Fruit fly (Drosophila melanogaster) whole organism, embryonic: Measurements from ENCODE around the gene Pfas.
A peak's percentile ranks its signal among the peaks of the same experiment; 100 is the strongest.

Experiments used
- ATbp ChIP-seq: fragments of 200-800 bp; sonication (Bioruptor generic); optimal IDR thresholded peaks from 2 replicates; lab custom pipeline; 2017; ENCODE audit warnings: missing biosample characterization, mild to moderate bottlenecking, missing genetic modification characterization, missing genetic modification reagents
- CG13287 ChIP-seq: fragments of 200-800 bp; sonication (Bioruptor generic); IDR thresholded peaks from 2 replicates; pipeline ENCODE4 v1.3.6; 2022; ENCODE audit warnings: missing biosample characterization, missing genetic modification characterization; ENCODE audit not compliant: partially characterized antibody
- CG13624 ChIP-seq: fragments of 200-800 bp; sonication (Bioruptor generic); optimal IDR thresholded peaks from 2 replicates; lab custom pipeline; 2016; ENCODE audit warnings: missing biosample characterization, missing genetic modification characterization
- CG14667 ChIP-seq: fragments of 200-800 bp; sonication (Bioruptor generic); IDR thresholded peaks from 2 replicates; pipeline ENCODE4 v1.3.6; 2022; ENCODE audit warnings: missing biosample characterization, missing genetic modification characterization
- CG16815 ChIP-seq: fragments of 200-800 bp; sonication (Bioruptor generic); optimal IDR thresholded peaks from 3 replicates; lab custom pipeline; 2017; ENCODE audit warnings: missing biosample characterization, mild to moderate bottlenecking, missing genetic modification characterization
- CG2712 ChIP-seq: fragments of 200-800 bp; optimal IDR thresholded peaks from 3 replicates; lab custom pipeline; 2019; ENCODE audit warnings: missing biosample characterization, mild to moderate bottlenecking, missing genetic modification characterization, moderate library complexity
- CG2875 ChIP-seq: fragments of 200-800 bp; sonication (Bioruptor generic); optimal IDR thresholded peaks from 2 replicates; lab custom pipeline; 2017; ENCODE audit warnings: missing biosample characterization, mild to moderate bottlenecking, missing genetic modification characterization, missing genetic modification reagents
- CG2889 ChIP-seq: fragments of 200-800 bp; sonication (Bioruptor generic); IDR thresholded peaks from 3 replicates; pipeline ENCODE4 v1.3.6; 2022; ENCODE audit warnings: missing biosample characterization, missing genetic modification characterization
- CG3407 ChIP-seq: fragments of 200-800 bp; sonication (Bioruptor generic); optimal IDR thresholded peaks from 2 replicates; lab custom pipeline; 2018; ENCODE audit warnings: missing biosample characterization, mild to moderate bottlenecking, missing genetic modification characterization
- CG3838 ChIP-seq: fragments of 200-800 bp; sonication (Bioruptor generic); optimal IDR thresholded peaks from 3 replicates; lab custom pipeline; 2016; ENCODE audit warnings: missing biosample characterization, missing genetic modification characterization
- CG4854 ChIP-seq: fragments of 200-800 bp; sonication (Bioruptor generic); optimal IDR thresholded peaks from 2 replicates; lab custom pipeline; 2016; ENCODE audit warnings: missing biosample characterization, missing genetic modification characterization, inconsistent platforms
- CG6765 ChIP-seq: fragments of 200-800 bp; sonication (Bioruptor generic); optimal IDR thresholded peaks from 3 replicates; lab custom pipeline; 2017; ENCODE audit warnings: missing biosample characterization, mild to moderate bottlenecking, missing genetic modification characterization
- CG6791 ChIP-seq: fragments of 200-800 bp; sonication (Bioruptor generic); IDR thresholded peaks from 3 replicates; pipeline ENCODE4 v1.3.6; 2022; ENCODE audit warnings: missing biosample characterization, missing genetic modification characterization; ENCODE audit not compliant: partially characterized antibody
- CG7963 ChIP-seq: fragments of 200-800 bp; sonication (Bioruptor generic); IDR thresholded peaks from 3 replicates; pipeline ENCODE4 v1.3.6; 2022; ENCODE audit warnings: missing biosample characterization, missing genetic modification characterization; ENCODE audit not compliant: partially characterized antibody
- CG7987 ChIP-seq: fragments of 200-800 bp; sonication (Bioruptor generic); optimal IDR thresholded peaks from 2 replicates; lab custom pipeline; 2018; ENCODE audit warnings: missing biosample characterization, mild to moderate bottlenecking, missing genetic modification characterization, moderate library complexity
- CG8290 ChIP-seq, 3 experiments: fragments of 200-800 bp; sonication (Bioruptor generic); optimal IDR thresholded peaks; 2 replicates each; lab custom pipeline; 2016 to 2019; ENCODE audit warnings: missing biosample characterization in 3 of 3, missing genetic modification characterization in 3 of 3, mild to moderate bottlenecking in 2 of 3, moderate library complexity in 1 of 3
- CG8359 ChIP-seq: fragments of 200-800 bp; sonication (Bioruptor generic); optimal IDR thresholded peaks from 2 replicates; lab custom pipeline; 2017; ENCODE audit warnings: missing biosample characterization, mild to moderate bottlenecking, missing genetic modification characterization, borderline replicate concordance
- CG9609 ChIP-seq: fragments of 200-800 bp; sonication (Bioruptor generic); optimal IDR thresholded peaks from 3 replicates; lab custom pipeline; 2016; ENCODE audit warnings: missing biosample characterization, missing genetic modification characterization
- CG9817 ChIP-seq: fragments of 200-800 bp; sonication (Bioruptor generic); optimal IDR thresholded peaks from 2 replicates; lab custom pipeline; 2018; ENCODE audit warnings: missing biosample characterization, mild to moderate bottlenecking, missing genetic modification characterization, moderate library complexity
- Camta ChIP-seq: fragments of 200-800 bp; sonication (Bioruptor generic); optimal IDR thresholded peaks from 2 replicates; lab custom pipeline; 2016; ENCODE audit warnings: missing biosample characterization, missing genetic modification characterization
- D19A ChIP-seq: fragments of 200-800 bp; optimal IDR thresholded peaks from 3 replicates; lab custom pipeline; 2019; ENCODE audit warnings: missing biosample characterization, mild to moderate bottlenecking, missing genetic modification characterization, moderate library complexity
- Dbx ChIP-seq: fragments of 200-800 bp; sonication (Bioruptor generic); IDR thresholded peaks from 3 replicates; pipeline ENCODE4 v1.3.6; 2022; ENCODE audit warnings: missing biosample characterization, missing genetic modification characterization
- ERR ChIP-seq: fragments of 200-800 bp; sonication (Bioruptor generic); optimal IDR thresholded peaks from 2 replicates; lab custom pipeline; 2016; ENCODE audit warnings: missing biosample characterization, missing genetic modification characterization
- Gug ChIP-seq: fragments of 200-800 bp; sonication (Bioruptor generic); IDR thresholded peaks from 4 replicates; pipeline ENCODE4 v1.3.6; 2022; ENCODE audit warnings: missing biosample characterization, missing genetic modification characterization
- HLH4C ChIP-seq: fragments of 200-800 bp; sonication (Bioruptor generic); IDR thresholded peaks from 3 replicates; pipeline ENCODE4 v1.3.6; 2022; ENCODE audit warnings: missing biosample characterization, missing genetic modification characterization; ENCODE audit not compliant: partially characterized antibody
- Jarid2 ChIP-seq: fragments of 200-800 bp; sonication (Bioruptor generic); optimal IDR thresholded peaks from 3 replicates; lab custom pipeline; 2017; ENCODE audit warnings: mild to moderate bottlenecking, missing biosample characterization, missing genetic modification reagents, missing genetic modification characterization
- Kr ChIP-seq: fragments of 200-800 bp; sonication (Bioruptor generic); optimal IDR thresholded peaks from 2 replicates; lab custom pipeline; 2017; ENCODE audit warnings: missing biosample characterization, mild to moderate bottlenecking, missing genetic modification characterization
- Ptx1 ChIP-seq: fragments of 200-800 bp; sonication (Bioruptor generic); IDR thresholded peaks from 2 replicates; pipeline ENCODE4 v1.3.6; 2022; ENCODE audit warnings: missing biosample characterization, missing genetic modification characterization
- Ssrp ChIP-seq: fragments of 200-800 bp; sonication (Bioruptor generic); optimal IDR thresholded peaks from 2 replicates; lab custom pipeline; 2018; ENCODE audit warnings: missing biosample characterization, mild to moderate bottlenecking, missing genetic modification characterization, moderate library complexity
- Tbp ChIP-seq: fragments of >200 bp; optimal IDR thresholded peaks from 2 replicates; lab custom pipeline; 2018; ENCODE audit warnings: missing biosample characterization, missing genetic modification characterization
- al ChIP-seq: fragments of 200-800 bp; sonication (Bioruptor generic); IDR thresholded peaks from 2 replicates; pipeline ENCODE4 v1.3.6; 2022; ENCODE audit warnings: missing biosample characterization, missing genetic modification characterization
- cato ChIP-seq: fragments of 200-800 bp; sonication (Bioruptor generic); optimal IDR thresholded peaks from 2 replicates; lab custom pipeline; 2016; ENCODE audit warnings: missing biosample characterization, missing genetic modification characterization, borderline replicate concordance
- dati ChIP-seq: fragments of 200-800 bp; sonication (Bioruptor generic); IDR thresholded peaks from 2 replicates; pipeline ENCODE4 v1.3.6; 2022; ENCODE audit warnings: missing biosample characterization, missing genetic modification characterization
- disco-r ChIP-seq: fragments of 200-800 bp; sonication (Bioruptor generic); optimal IDR thresholded peaks from 2 replicates; lab custom pipeline; 2016; ENCODE audit warnings: missing biosample characterization, missing genetic modification characterization
- exex ChIP-seq: fragments of 200-800 bp; sonication (Bioruptor generic); optimal IDR thresholded peaks from 4 replicates; lab custom pipeline; 2018; ENCODE audit warnings: missing biosample characterization, mild to moderate bottlenecking, missing genetic modification characterization, moderate library complexity
- fd64A ChIP-seq: fragments of 200-800 bp; sonication (Bioruptor generic); optimal IDR thresholded peaks from 3 replicates; lab custom pipeline; 2018; ENCODE audit warnings: missing biosample characterization, mild to moderate bottlenecking, missing genetic modification characterization
- grau ChIP-seq: fragments of 200-800 bp; optimal IDR thresholded peaks from 3 replicates; lab custom pipeline; 2019; ENCODE audit warnings: missing biosample characterization, mild to moderate bottlenecking, missing genetic modification characterization, moderate library complexity
- insv ChIP-seq, 2 experiments: fragments of 200-800 bp; sonication (Bioruptor generic); optimal IDR thresholded peaks; 3 replicates each; lab custom pipeline; 2016 to 2018; ENCODE audit warnings: missing biosample characterization in 2 of 2, missing genetic modification characterization in 2 of 2
- lbe ChIP-seq: fragments of 200-800 bp; sonication (Bioruptor generic); optimal IDR thresholded peaks from 2 replicates; lab custom pipeline; 2016; ENCODE audit warnings: missing biosample characterization, mild to moderate bottlenecking, missing genetic modification characterization
- nau ChIP-seq: fragments of 200-800 bp; sonication (Bioruptor generic); optimal IDR thresholded peaks from 3 replicates; lab custom pipeline; 2017; ENCODE audit warnings: missing biosample characterization, mild to moderate bottlenecking, missing genetic modification characterization, missing genetic modification reagents
- pita ChIP-seq: fragments of 200-800 bp; sonication (Bioruptor generic); optimal IDR thresholded peaks from 2 replicates; lab custom pipeline; 2017; ENCODE audit warnings: missing biosample characterization, mild to moderate bottlenecking, missing genetic modification characterization
- sima ChIP-seq: fragments of 200-800 bp; sonication (Bioruptor generic); optimal IDR thresholded peaks from 2 replicates; lab custom pipeline; 2016; ENCODE audit warnings: missing biosample characterization, missing genetic modification characterization
- sisA ChIP-seq: fragments of 200-800 bp; sonication (Bioruptor generic); IDR thresholded peaks from 2 replicates; pipeline ENCODE4 v1.3.6; 2022; ENCODE audit warnings: missing biosample characterization, missing genetic modification characterization
- slbo ChIP-seq: fragments of 200-800 bp; sonication (Bioruptor generic); IDR thresholded peaks from 2 replicates; pipeline ENCODE4 v1.3.6; 2022; ENCODE audit warnings: missing biosample characterization, missing genetic modification characterization
- slou ChIP-seq: fragments of 200-800 bp; sonication (Bioruptor generic); optimal IDR thresholded peaks from 3 replicates; lab custom pipeline; 2016; ENCODE audit warnings: missing biosample characterization, missing genetic modification characterization
- tap ChIP-seq: fragments of 200-800 bp; optimal IDR thresholded peaks from 3 replicates; lab custom pipeline; 2019; ENCODE audit warnings: missing biosample characterization, mild to moderate bottlenecking, missing genetic modification characterization, moderate library complexity
- twi ChIP-seq: fragments of 200-800 bp; optimal IDR thresholded peaks from 2 replicates; lab custom pipeline; 2019; ENCODE audit warnings: missing biosample characterization, mild to moderate bottlenecking, missing genetic modification characterization, moderate library complexity
- zen2 ChIP-seq: fragments of 200-800 bp; sonication (Bioruptor generic); IDR thresholded peaks from 3 replicates; pipeline ENCODE4 v1.3.6; 2022; ENCODE audit warnings: missing biosample characterization, missing genetic modification characterization; ENCODE audit not compliant: partially characterized antibody
- zf30C ChIP-seq: fragments of 200-800 bp; sonication (Bioruptor generic); optimal IDR thresholded peaks from 3 replicates; lab custom pipeline; 2018; ENCODE audit warnings: missing biosample characterization, mild to moderate bottlenecking, missing genetic modification characterization

Pfas gene

dm6 chr2L:5997609-5998229 lies 48.1 kb downstream of the Pfas start (continued):
- TF ChIP-seq Ssrp (tag; lab: Kevin White, UChicago) (no peak), CG14667 (GFP tag; lab: Robert Waterston, UW) (no peak), CG3838 (GFP tag; lab: Kevin White, UChicago) (no peak), slbo (no peak), pita (no peak), slou (GFP tag; lab: Kevin White, UChicago) (no peak), sima (GFP tag; lab: Kevin White, UChicago) (no peak), ATbp (GFP tag; lab: Kevin White, UChicago) (peak; percentile 71), Dbx (GFP tag; lab: Robert Waterston, UW) (peak; percentile 32; the same call in 1 of the 3 replicates), Ptx1 (no peak), CG6791 (GFP tag; lab: Robert Waterston, UW) (no peak), zf30C (GFP tag; lab: Kevin White, UChicago) (peak; percentile 66), ERR (GFP tag; lab: Kevin White, UChicago) (no peak), Tbp (GFP tag; lab: Kevin White, UChicago) (no peak), Camta (GFP tag; lab: Kevin White, UChicago) (no peak), CG2875 (GFP tag; lab: Kevin White, UChicago) (peak; percentile 49), fd64A (GFP tag; lab: Kevin White, UChicago) (peak; percentile 78), Gug (GFP tag; lab: Robert Waterston, UW) (no peak), CG16815 (GFP tag; lab: Kevin White, UChicago) (no peak), cato (GFP tag; lab: Kevin White, UChicago) (no peak), CG2712 (tag; lab: Kevin White, UChicago) (peak; percentile 49), CG9609 (GFP tag; lab: Kevin White, UChicago) (no peak), CG2889 (GFP tag; lab: Robert Waterston, UW) (no peak), disco-r (GFP tag; lab: Kevin White, UChicago) (no peak), insv (GFP tag; optimal IDR thresholded peaks at IDR 0.05; lab: Kevin White, UChicago) (peak in 1 of 2 experiments; percentile 49), CG13287 (GFP tag; lab: Robert Waterston, UW) (no peak), CG8290 (GFP tag; optimal IDR thresholded peaks at IDR 0.05; lab: Kevin White, UChicago) (peak; percentile 37), CG8290 (tag; optimal IDR thresholded peaks at IDR 0.05; lab: Kevin White, UChicago) (peak in 1 of 2 experiments; percentile 37), CG6765 (GFP tag; lab: Kevin White, UChicago) (peak; percentile 82), HLH4C (GFP tag; lab: Robert Waterston, UW) (no peak), Jarid2 (GFP tag; lab: Kevin White, UChicago) (peak; percentile 60), zen2 (GFP tag; lab: Robert Waterston, UW) (no peak), tap (tag; lab: Kevin White, UChicago) (peak; percentile 20), CG4854 (GFP tag; lab: Kevin White, UChicago) (no peak), twi (tag; lab: Kevin White, UChicago) (peak; percentile 19), D19A (tag; lab: Kevin White, UChicago) (peak; percentile 34), sisA (GFP tag; lab: Robert Waterston, UW) (no peak), nau (GFP tag; lab: Kevin White, UChicago) (no peak), CG7963 (no peak), Kr (no peak), CG8359 (GFP tag; lab: Kevin White, UChicago) (peak; percentile 73), CG9817 (no peak), CG13624 (peak; percentile 3), grau (tag; lab: Kevin White, UChicago) (peak; percentile 34), dati (GFP tag; lab: Robert Waterston, UW) (no peak), CG7987 (GFP tag; lab: Kevin White, UChicago) (peak; percentile 66), lbe (GFP tag; lab: Kevin White, UChicago) (no peak), CG3407 (GFP tag; lab: Kevin White, UChicago) (peak; percentile 51), al (GFP tag; lab: Robert Waterston, UW) (no peak), exex (tag; lab: Kevin White, UChicago) (peak; percentile 4)
